Fruit fly (Drosophila melanogaster): ENCODE data around the gene CG12535.
A peak's percentile ranks its signal among the peaks of the same experiment; 100 is the strongest.

The CG12535 gene

dm6 chrX:3354439-3354838 is 94.3 kb downstream of the CG12535 start (continued):
- TF ChIP-seq fd3F (GFP tag; optimal IDR thresholded peaks at IDR 0.05) (no peak), salm (tag; optimal IDR thresholded peaks at IDR 0.05) (no peak)

DNA sequence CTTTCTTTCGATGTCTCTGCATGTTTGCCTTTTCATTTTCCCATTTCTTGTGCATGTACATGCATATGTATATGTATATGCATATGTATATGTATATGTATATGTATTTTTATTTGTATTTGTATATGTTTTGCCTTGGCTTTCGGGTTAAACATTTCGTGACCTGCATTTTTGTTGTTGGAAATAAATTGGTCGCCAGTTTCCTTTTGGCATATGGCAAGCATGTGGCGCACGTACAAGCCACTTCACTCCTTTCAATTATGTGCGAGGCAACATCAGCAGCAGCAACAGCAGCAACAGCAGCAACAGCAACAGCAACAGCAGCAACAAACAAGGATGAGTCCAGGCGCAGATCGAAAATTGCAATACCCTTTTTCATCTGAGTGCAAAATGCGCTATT is 97.2 kb downstream of the CG12535 start:
- TF ChIP-seq stwl (tag; optimal IDR thresholded peaks at IDR 0.05) (no peak), fd64A (GFP tag; optimal IDR thresholded peaks at IDR 0.05) (no peak), hb (GFP tag; IDR thresholded peaks at IDR 0.05; ENCODE audit: partially characterized antibody) (no peak), CG14014 (GFP tag; IDR thresholded peaks at IDR 0.05) (no peak), Atf-2 (GFP tag; optimal IDR thresholded peaks at IDR 0.05) (no peak), CG4404 (GFP tag; IDR thresholded peaks at IDR 0.05) (no peak), CG13775 (GFP tag; optimal IDR thresholded peaks at IDR 0.05) (no peak), CG30431 (GFP tag; optimal IDR thresholded peaks at IDR 0.05) (no peak), CG4730 (GFP tag; IDR thresholded peaks at IDR 0.05) (no peak), lmd (GFP tag; IDR thresholded peaks at IDR 0.05) (no peak), fd102C (GFP tag; optimal IDR thresholded peaks at IDR 0.05) (no peak), lbe (GFP tag; optimal IDR thresholded peaks at IDR 0.05) (no peak), CG12104 (GFP tag; optimal IDR thresholded peaks at IDR 0.05) (no peak), chif (GFP tag; optimal IDR thresholded peaks at IDR 0.05) (no peak), tll (GFP tag; optimal IDR thresholded peaks at IDR 0.05) (peak in 1 of 2 experiments; percentile 27), lola (GFP tag; optimal IDR thresholded peaks at IDR 0.05) (no peak), Taf1 (GFP tag; IDR thresholded peaks at IDR 0.05) (no peak), CG2129 (GFP tag; IDR thresholded peaks at IDR 0.05; ENCODE audit: partially characterized antibody) (no peak), E2f2 (GFP tag; IDR thresholded peaks at IDR 0.05) (no peak), CG8089 (GFP tag; optimal IDR thresholded peaks at IDR 0.05) (no peak), zen2 (GFP tag; IDR thresholded peaks at IDR 0.05; ENCODE audit: partially characterized antibody) (no peak), CG33557 (GFP tag; optimal IDR thresholded peaks at IDR 0.05) (no peak), CG14710 (tag; optimal IDR thresholded peaks at IDR 0.05) (no peak), cg (GFP tag; optimal IDR thresholded peaks at IDR 0.05) (peak; percentile 32), CG13287 (GFP tag; IDR thresholded peaks at IDR 0.05; ENCODE audit: partially characterized antibody) (no peak), CG1832 (GFP tag; optimal IDR thresholded peaks at IDR 0.05) (no peak), twi (tag; optimal IDR thresholded peaks at IDR 0.05) (peak; percentile 98)

- TF ChIP-seq Pdp1 (GFP tag; optimal IDR thresholded peaks at IDR 0.05), result peak in 1 of 2 experiments; percentile 64
- TF ChIP-seq zen (tag; optimal IDR thresholded peaks at IDR 0.05), result peak; percentile 3
- 0 out of 2 replicates have a peak, but pooled peaks have one; percentile 19 for TF ChIP-seq CG32772 (GFP tag; IDR thresholded peaks at IDR 0.05)
- peak; percentile 13 for TF ChIP-seq CG10267 (tag; optimal IDR thresholded peaks at IDR 0.05)
- no peak for TF ChIP-seq CG33557 (GFP tag; optimal IDR thresholded peaks at IDR 0.05)
- TF ChIP-seq CG1603 (tag; optimal IDR thresholded peaks at IDR 0.05), result peak; percentile 41
- no peak for TF ChIP-seq D (optimal IDR thresholded peaks at IDR 0.05)
- peak; percentile 6 for TF ChIP-seq D (GFP tag; optimal IDR thresholded peaks at IDR 0.05)
- peak; percentile 15 for TF ChIP-seq Oli (tag; optimal IDR thresholded peaks at IDR 0.05)
- 0 out of 3 replicates have a peak, but pooled peaks have one; percentile 22 for TF ChIP-seq zfh1 (GFP tag; IDR thresholded peaks at IDR 0.05)
- peak; percentile 31 for TF ChIP-seq Abd-B (GFP tag; optimal IDR thresholded peaks at IDR 0.05)
- TF ChIP-seq grau (tag; optimal IDR thresholded peaks at IDR 0.05), result peak; percentile 9
- TF ChIP-seq Nf-YB (GFP tag; optimal IDR thresholded peaks at IDR 0.05), result no peak
- 0 out of 3 replicates have a peak, but pooled peaks have one; percentile 11 for TF ChIP-seq CG11093 (GFP tag; IDR thresholded peaks at IDR 0.05)
- peak; percentile 67 for TF ChIP-seq Xrp1 (GFP tag; IDR thresholded peaks at IDR 0.05)
- no peak for TF ChIP-seq CG1832 (GFP tag; optimal IDR thresholded peaks at IDR 0.05)
- TF ChIP-seq CG7963 (GFP tag; IDR thresholded peaks at IDR 0.05; ENCODE audit: partially characterized antibody), result no peak
- TF ChIP-seq CG15601 (tag; optimal IDR thresholded peaks at IDR 0.05), result no peak
- peak in 1 of 3 experiments; percentile 49 for TF ChIP-seq lola (GFP tag; optimal IDR thresholded peaks at IDR 0.05)
- TF ChIP-seq dmrt11E (tag; optimal IDR thresholded peaks at IDR 0.05), result peak; percentile 57
- TF ChIP-seq CG4707 (GFP tag; optimal IDR thresholded peaks at IDR 0.05), result no peak
- TF ChIP-seq CG10979 (tag; optimal IDR thresholded peaks at IDR 0.05), result peak; percentile 53
Observed at dm6 chrX:3350982-3351381, 97.8 kb downstream of the CG12535 start.
